Fruit fly (Drosophila melanogaster) S2 (cell line): ENCODE results near the gene Pfdn5.

Experiments
- CG8478 ChIP-seq: fragments of >200 bp; optimal IDR thresholded peaks from 2 replicates; lab custom pipeline; 2018
- CTCF ChIP-seq, 2 experiments: fragments of >200 bp; optimal IDR thresholded peaks; 2 replicates each; lab custom pipeline; 2018

- TF ChIP-seq CG8478 (lab: Kevin White, UChicago) (no peak), CTCF (optimal IDR thresholded peaks at IDR 0.05; lab: Kevin White, UChicago) (no peak)
Measured at dm6 chr3R:22449871-22450424, 36.9 kb upstream of the Pfdn5 start.
